Fruit fly (Drosophila melanogaster) S2 (cell line): ENCODE results near the gene CG14109.

Source experiments
- CG8478 ChIP-seq: fragments of >200 bp; optimal IDR thresholded peaks from 2 replicates; lab custom pipeline; 2018
- CTCF ChIP-seq, 2 experiments: fragments of >200 bp; optimal IDR thresholded peaks; 2 replicates each; lab custom pipeline; 2018

dm6 chr3L:13479609-13480240 is 39.0 kb downstream of the CG14109 start:
- TF ChIP-seq CG8478 (lab: Kevin White, UChicago) (no peak), CTCF (optimal IDR thresholded peaks at IDR 0.05; lab: Kevin White, UChicago) (no peak)
